Fruit fly (Drosophila melanogaster) whole organism, embryonic: Measurements from ENCODE around the gene CG17343.

Experiments used
- Abd-B ChIP-seq: fragments of 200-800 bp; sonication (Bioruptor generic); optimal IDR thresholded peaks from 2 replicates; lab custom pipeline; 2018; ENCODE audit warnings: missing biosample characterization, mild to moderate bottlenecking, missing genetic modification characterization, moderate library complexity
- BEAF-32 ChIP-seq: fragments of 200-800 bp; sonication (Bioruptor generic); optimal IDR thresholded peaks from 3 replicates; lab custom pipeline; 2017; ENCODE audit warnings: missing biosample characterization, missing genetic modification characterization, mild to moderate bottlenecking, moderate library complexity, missing genetic modification reagents
- CG1024 ChIP-seq: fragments of 200-800 bp; sonication (Bioruptor generic); IDR thresholded peaks from 2 replicates; pipeline ENCODE4 v1.3.6; 2022; ENCODE audit warnings: missing biosample characterization, missing genetic modification characterization
- CG11695 ChIP-seq: fragments of 200-800 bp; sonication (Bioruptor generic); IDR thresholded peaks from 3 replicates; pipeline ENCODE4 v1.3.6; 2022; ENCODE audit warnings: missing biosample characterization, missing genetic modification characterization
- CG12155 ChIP-seq: fragments of 200-800 bp; sonication (Bioruptor generic); optimal IDR thresholded peaks from 3 replicates; lab custom pipeline; 2016; ENCODE audit warnings: missing biosample characterization, missing genetic modification characterization
- CG12769 ChIP-seq: fragments of 200-800 bp; sonication (Bioruptor generic); optimal IDR thresholded peaks from 2 replicates; lab custom pipeline; 2019; ENCODE audit warnings: missing biosample characterization, mild to moderate bottlenecking, missing genetic modification characterization, moderate library complexity
- CG13287 ChIP-seq: fragments of 200-800 bp; sonication (Bioruptor generic); IDR thresholded peaks from 2 replicates; pipeline ENCODE4 v1.3.6; 2022; ENCODE audit warnings: missing biosample characterization, missing genetic modification characterization; ENCODE audit not compliant: partially characterized antibody
- CG14710 ChIP-seq: fragments of 200-800 bp; sonication (Bioruptor generic); optimal IDR thresholded peaks from 3 replicates; lab custom pipeline; 2019; ENCODE audit warnings: missing biosample characterization, mild to moderate bottlenecking, missing genetic modification characterization, moderate library complexity
- CG1603 ChIP-seq: fragments of 200-800 bp; sonication (Bioruptor generic); optimal IDR thresholded peaks from 2 replicates; lab custom pipeline; 2019; ENCODE audit warnings: missing biosample characterization, mild to moderate bottlenecking, missing genetic modification characterization, moderate library complexity
- CG16813 ChIP-seq: fragments of 200-800 bp; sonication (Bioruptor generic); IDR thresholded peaks from 3 replicates; pipeline ENCODE4 v1.3.6; 2022; ENCODE audit warnings: missing biosample characterization, missing genetic modification characterization; ENCODE audit not compliant: partially characterized antibody
- CG2116 ChIP-seq: fragments of 200-800 bp; sonication (Bioruptor generic); optimal IDR thresholded peaks from 3 replicates; lab custom pipeline; 2018; ENCODE audit warnings: missing biosample characterization, mild to moderate bottlenecking, missing genetic modification characterization
- CG3163 ChIP-seq: fragments of 200-800 bp; sonication (Bioruptor generic); optimal IDR thresholded peaks from 3 replicates; lab custom pipeline; 2016; ENCODE audit warnings: missing biosample characterization, missing genetic modification characterization
- CG3407 ChIP-seq: fragments of 200-800 bp; sonication (Bioruptor generic); optimal IDR thresholded peaks from 2 replicates; lab custom pipeline; 2018; ENCODE audit warnings: missing biosample characterization, mild to moderate bottlenecking, missing genetic modification characterization
- CG7963 ChIP-seq: fragments of 200-800 bp; sonication (Bioruptor generic); IDR thresholded peaks from 3 replicates; pipeline ENCODE4 v1.3.6; 2022; ENCODE audit warnings: missing biosample characterization, missing genetic modification characterization; ENCODE audit not compliant: partially characterized antibody
- CG8359 ChIP-seq: fragments of 200-800 bp; sonication (Bioruptor generic); optimal IDR thresholded peaks from 2 replicates; lab custom pipeline; 2017; ENCODE audit warnings: missing biosample characterization, mild to moderate bottlenecking, missing genetic modification characterization, borderline replicate concordance
- CG8478 ChIP-seq: fragments of >200 bp; optimal IDR thresholded peaks from 2 replicates; lab custom pipeline; 2018
- Dll ChIP-seq: fragments of 200-800 bp; sonication (Bioruptor generic); IDR thresholded peaks from 4 replicates; pipeline ENCODE4 v1.3.6; 2022; ENCODE audit warnings: missing biosample characterization, missing genetic modification characterization; ENCODE audit not compliant: partially characterized antibody
- Doc3 ChIP-seq: fragments of 200-800 bp; sonication (Bioruptor generic); IDR thresholded peaks from 3 replicates; pipeline ENCODE4 v1.3.6; 2022; ENCODE audit warnings: missing biosample characterization, missing genetic modification characterization; ENCODE audit not compliant: partially characterized antibody
- Dref ChIP-seq: fragments of 200-800 bp; sonication (Bioruptor generic); IDR thresholded peaks from 2 replicates; pipeline ENCODE4 v1.3.6; 2022; ENCODE audit warnings: missing biosample characterization, missing genetic modification characterization
- MBD-R2 ChIP-seq: fragments of 200-800 bp; sonication (Bioruptor generic); IDR thresholded peaks from 2 replicates; pipeline ENCODE4 v1.3.6; 2022; ENCODE audit warnings: missing biosample characterization, missing genetic modification characterization
- MESR4 ChIP-seq: fragments of 200-800 bp; sonication (Bioruptor generic); optimal IDR thresholded peaks from 2 replicates; lab custom pipeline; 2018; ENCODE audit warnings: missing biosample characterization, mild to moderate bottlenecking, missing genetic modification characterization, moderate library complexity
- Max ChIP-seq: fragments of 200-800 bp; sonication (Bioruptor generic); optimal IDR thresholded peaks from 2 replicates; lab custom pipeline; 2016; ENCODE audit warnings: missing biosample characterization, mild to moderate bottlenecking, missing genetic modification characterization
- Med ChIP-seq: fragments of 200-800 bp; sonication (Bioruptor generic); peaks from one replicate; lab custom pipeline; 2016; ENCODE audit warnings: missing biosample characterization, missing genetic modification characterization, mild to moderate bottlenecking, inconsistent platforms, moderate library complexity
- Neu2 ChIP-seq: fragments of 200-800 bp; sonication (Bioruptor generic); optimal IDR thresholded peaks from 3 replicates; lab custom pipeline; 2016; ENCODE audit warnings: missing biosample characterization, missing genetic modification characterization, borderline replicate concordance
- Nf-YA ChIP-seq: fragments of 200-800 bp; sonication (Bioruptor generic); IDR thresholded peaks from 2 replicates; pipeline ENCODE4 v1.3.6; 2022; ENCODE audit warnings: missing biosample characterization, missing genetic modification characterization
- Optix ChIP-seq: fragments of 200-800 bp; sonication (Bioruptor generic); IDR thresholded peaks from 3 replicates; pipeline ENCODE4 v1.3.6; 2022; ENCODE audit warnings: missing biosample characterization, missing genetic modification characterization
- Pdp1 ChIP-seq, 2 experiments: fragments of 200-800 bp; sonication (Bioruptor generic); optimal IDR thresholded peaks; 3 replicates each; lab custom pipeline; 2016; ENCODE audit warnings: missing biosample characterization in 2 of 2, missing genetic modification characterization in 2 of 2, mild to moderate bottlenecking in 1 of 2, moderate library complexity in 1 of 2
- Six4 ChIP-seq: fragments of 200-800 bp; sonication (Bioruptor generic); optimal IDR thresholded peaks from 2 replicates; lab custom pipeline; 2016; ENCODE audit warnings: missing biosample characterization, missing genetic modification characterization
- Spps ChIP-seq: fragments of 200-800 bp; sonication (Bioruptor generic); optimal IDR thresholded peaks from 2 replicates; lab custom pipeline; 2018; ENCODE audit warnings: missing biosample characterization, mild to moderate bottlenecking, missing genetic modification characterization
- YL-1 ChIP-seq: fragments of 200-800 bp; sonication (Bioruptor generic); optimal IDR thresholded peaks from 3 replicates; lab custom pipeline; 2017; ENCODE audit warnings: missing biosample characterization, mild to moderate bottlenecking, missing genetic modification characterization
- bbx ChIP-seq: fragments of 200-800 bp; sonication (Bioruptor generic); IDR thresholded peaks from 2 replicates; pipeline ENCODE4 v1.3.6; 2022; ENCODE audit warnings: missing biosample characterization, missing genetic modification characterization; ENCODE audit not compliant: partially characterized antibody
- crp ChIP-seq, 2 experiments: fragments of 200-800 bp; sonication (Bioruptor generic); optimal IDR thresholded peaks; 2 replicates in 1 of 2; 3 replicates in 1 of 2; lab custom pipeline; 2017; ENCODE audit warnings: missing biosample characterization in 2 of 2, missing genetic modification characterization in 2 of 2, mild to moderate bottlenecking in 1 of 2, moderate library complexity in 1 of 2
- gcm ChIP-seq: fragments of 200-800 bp; sonication (Bioruptor generic); optimal IDR thresholded peaks from 2 replicates; lab custom pipeline; 2019; ENCODE audit warnings: missing biosample characterization, mild to moderate bottlenecking, missing genetic modification characterization, moderate library complexity
- hbn ChIP-seq: fragments of 200-800 bp; sonication (Bioruptor generic); IDR thresholded peaks from 2 replicates; pipeline ENCODE4 v1.3.6; 2022; ENCODE audit warnings: missing biosample characterization, missing genetic modification characterization; ENCODE audit not compliant: partially characterized antibody
- insv ChIP-seq, 2 experiments: fragments of 200-800 bp; sonication (Bioruptor generic); optimal IDR thresholded peaks; 3 replicates each; lab custom pipeline; 2016 to 2018; ENCODE audit warnings: missing biosample characterization in 2 of 2, missing genetic modification characterization in 2 of 2
- kah ChIP-seq: fragments of 200-800 bp; sonication (Bioruptor generic); optimal IDR thresholded peaks from 2 replicates; lab custom pipeline; 2018; ENCODE audit warnings: missing biosample characterization, mild to moderate bottlenecking, missing genetic modification characterization
- kay ChIP-seq: fragments of 200-800 bp; sonication (Bioruptor generic); optimal IDR thresholded peaks from 2 replicates; lab custom pipeline; 2016; ENCODE audit warnings: missing biosample characterization, missing genetic modification characterization
- nmo ChIP-seq: fragments of 200-800 bp; sonication (Bioruptor generic); optimal IDR thresholded peaks from 2 replicates; lab custom pipeline; 2018; ENCODE audit warnings: missing biosample characterization, mild to moderate bottlenecking, missing genetic modification characterization, moderate library complexity
- onecut ChIP-seq: fragments of 200-800 bp; sonication (Bioruptor generic); IDR thresholded peaks from 2 replicates; pipeline ENCODE4 v1.3.6; 2022; ENCODE audit warnings: missing biosample characterization, missing genetic modification characterization
- pb ChIP-seq: fragments of 200-800 bp; sonication (Bioruptor generic); optimal IDR thresholded peaks from 3 replicates; lab custom pipeline; 2016; ENCODE audit warnings: missing biosample characterization, missing genetic modification characterization
- scrt ChIP-seq: fragments of 200-800 bp; sonication (Bioruptor generic); optimal IDR thresholded peaks from 2 replicates; lab custom pipeline; 2018; ENCODE audit warnings: missing biosample characterization, mild to moderate bottlenecking, missing genetic modification characterization, moderate library complexity
- sens ChIP-seq: fragments of 200-800 bp; sonication (Bioruptor generic); peaks from one replicate; lab custom pipeline; 2016; ENCODE audit warnings: missing biosample characterization, missing genetic modification characterization
- slp2 ChIP-seq: fragments of 200-800 bp; sonication (Bioruptor generic); optimal IDR thresholded peaks from 2 replicates; lab custom pipeline; 2016; ENCODE audit warnings: missing biosample characterization, missing genetic modification characterization
- sna ChIP-seq: fragments of 200-800 bp; sonication (Bioruptor generic); IDR thresholded peaks from 2 replicates; pipeline ENCODE4 v1.3.6; 2022; ENCODE audit warnings: missing biosample characterization, missing genetic modification characterization; ENCODE audit not compliant: partially characterized antibody
- sug ChIP-seq: fragments of 200-800 bp; optimal IDR thresholded peaks from 2 replicates; lab custom pipeline; 2019; ENCODE audit warnings: missing biosample characterization, mild to moderate bottlenecking, missing genetic modification characterization, moderate library complexity
- tna ChIP-seq: fragments of 200-800 bp; sonication (Bioruptor generic); IDR thresholded peaks from 2 replicates; pipeline ENCODE4 v1.3.6; 2022; ENCODE audit warnings: missing biosample characterization, missing genetic modification characterization; ENCODE audit not compliant: partially characterized antibody
- unc-4 ChIP-seq: fragments of 200-800 bp; sonication (Bioruptor generic); IDR thresholded peaks from 2 replicates; pipeline ENCODE4 v1.3.6; 2022; ENCODE audit warnings: missing biosample characterization, missing genetic modification characterization; ENCODE audit not compliant: partially characterized antibody
- vnd ChIP-seq: fragments of 200-800 bp; sonication (Bioruptor generic); IDR thresholded peaks from 3 replicates; pipeline ENCODE4 v1.3.6; 2022; ENCODE audit warnings: missing biosample characterization, missing genetic modification characterization; ENCODE audit not compliant: partially characterized antibody

CG17343 gene

DNA sequence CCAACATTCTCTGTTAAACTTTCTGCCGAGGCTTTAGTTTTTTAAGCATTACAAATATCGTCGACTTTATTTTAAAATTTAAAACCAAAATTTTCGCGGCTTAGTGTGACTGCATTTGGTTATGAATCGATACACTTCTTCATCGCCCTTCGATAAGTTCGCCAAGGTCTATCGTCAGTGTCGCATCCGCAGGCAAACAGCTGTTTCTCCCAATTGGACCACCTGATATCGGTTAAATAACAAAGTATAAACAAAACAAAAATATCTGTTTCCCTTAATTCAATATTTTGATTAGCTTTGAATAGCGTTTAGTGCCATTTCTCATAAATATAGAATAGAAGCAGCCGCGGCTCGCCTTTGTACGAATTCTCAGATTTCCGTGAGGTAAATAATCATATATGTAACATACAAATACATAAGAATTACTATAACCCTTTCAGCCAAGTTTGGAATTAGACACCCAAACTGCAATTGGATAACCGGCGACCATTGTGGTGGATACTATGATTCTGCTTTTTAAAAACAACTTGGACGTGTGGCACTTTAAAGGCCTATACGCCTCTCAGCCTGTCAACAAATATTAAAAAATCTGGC is 49.6 kb downstream of the CG17343 start, which contains the start of gene CG10561 (continued):
- no peak for TF ChIP-seq Nf-YA (GFP tag; lab: Robert Waterston, UW)
- TF ChIP-seq Optix, result no peak
- TF ChIP-seq sna, result peak; percentile 80
- TF ChIP-seq slp2 (GFP tag; lab: Kevin White, UChicago), result no peak
- TF ChIP-seq Pdp1 (GFP tag; optimal IDR thresholded peaks at IDR 0.05; lab: Kevin White, UChicago), result peak in 1 of 2 experiments; percentile 90
- no peak for TF ChIP-seq Six4 (GFP tag; lab: Kevin White, UChicago)
- peak; percentile 17 for TF ChIP-seq MESR4 (GFP tag; lab: Kevin White, UChicago)
- no peak for TF ChIP-seq CG3163
- peak; percentile 88 for TF ChIP-seq CG13287 (GFP tag; lab: Robert Waterston, UW)
- peak; percentile 78 for TF ChIP-seq hbn (GFP tag; lab: Robert Waterston, UW)
- no peak for TF ChIP-seq CG12155 (GFP tag; lab: Kevin White, UChicago)
- TF ChIP-seq Dll (GFP tag; lab: Robert Waterston, UW), result peak; percentile 80
- TF ChIP-seq Dref (GFP tag; lab: Robert Waterston, UW), result peak; percentile 92
- TF ChIP-seq BEAF-32 (GFP tag; lab: Kevin White, UChicago), result peak; percentile 61
- peak; percentile 78 for TF ChIP-seq bbx (GFP tag; lab: Robert Waterston, UW)
- TF ChIP-seq nmo (GFP tag; lab: Kevin White, UChicago), result peak; percentile 12
- no peak for TF ChIP-seq CG12769 (tag; lab: Kevin White, UChicago)
- TF ChIP-seq insv (GFP tag; optimal IDR thresholded peaks at IDR 0.05; lab: Kevin White, UChicago), result peak in 1 of 2 experiments; percentile 93
- TF ChIP-seq sens (GFP tag; lab: Kevin White, UChicago), result peak; percentile 60
- peak; percentile 48; the same call in 2 of the 3 replicates for TF ChIP-seq vnd (GFP tag; lab: Robert Waterston, UW)
- TF ChIP-seq onecut, result peak; percentile 14; the same call in 1 of the 2 replicates
- TF ChIP-seq CG11695 (GFP tag; lab: Robert Waterston, UW), result no peak
- peak; percentile 27 for TF ChIP-seq CG14710 (tag; lab: Kevin White, UChicago)
- TF ChIP-seq sug (tag; lab: Kevin White, UChicago), result peak; percentile 21
- TF ChIP-seq kah, result peak; percentile 69
- no peak for TF ChIP-seq scrt
- TF ChIP-seq CG8359 (GFP tag; lab: Kevin White, UChicago), result no peak
- peak; percentile 25; the same call in 1 of the 3 replicates for TF ChIP-seq Doc3 (GFP tag; lab: Robert Waterston, UW)
- TF ChIP-seq Spps (tag; lab: Kevin White, UChicago), result no peak
- TF ChIP-seq MBD-R2 (GFP tag; lab: Robert Waterston, UW), result peak; percentile 77
- peak; percentile 90 for TF ChIP-seq CG2116 (GFP tag; lab: Kevin White, UChicago)
- TF ChIP-seq Max (GFP tag; lab: Kevin White, UChicago), result no peak
- TF ChIP-seq gcm (GFP tag; lab: Kevin White, UChicago), result no peak
- TF ChIP-seq unc-4 (GFP tag; lab: Robert Waterston, UW), result peak; percentile 78
- peak; percentile 35 for TF ChIP-seq YL-1 (GFP tag; lab: Kevin White, UChicago)
- no peak for TF ChIP-seq CG8478 (lab: Kevin White, UChicago)
- no peak for TF ChIP-seq pb (GFP tag; lab: Kevin White, UChicago)
- TF ChIP-seq Neu2, result peak; percentile 17
- no peak for TF ChIP-seq kay (GFP tag; lab: Kevin White, UChicago)
- peak; percentile 58; the same call in 2 of the 3 replicates for TF ChIP-seq CG16813
- TF ChIP-seq CG7963 (GFP tag; lab: Robert Waterston, UW), result peak; percentile 51; the same call in 2 of the 3 replicates
- peak; percentile 50 for TF ChIP-seq CG1603 (tag; lab: Kevin White, UChicago)
- TF ChIP-seq CG3407, result no peak
- peak; percentile 43 for TF ChIP-seq Med (GFP tag; lab: Kevin White, UChicago)
- TF ChIP-seq Abd-B, result no peak
- TF ChIP-seq CG1024 (GFP tag; lab: Robert Waterston, UW), result no peak
- TF ChIP-seq crp (GFP tag; optimal IDR thresholded peaks at IDR 0.05; lab: Kevin White, UChicago), result peak; percentile 67 to 96
- TF ChIP-seq tna (GFP tag; lab: Robert Waterston, UW), result peak; percentile 54; the same call in 1 of the 2 replicates
